Worm (Caenorhabditis elegans): ENCODE measurements around the gene F11C7.2.

DNA sequence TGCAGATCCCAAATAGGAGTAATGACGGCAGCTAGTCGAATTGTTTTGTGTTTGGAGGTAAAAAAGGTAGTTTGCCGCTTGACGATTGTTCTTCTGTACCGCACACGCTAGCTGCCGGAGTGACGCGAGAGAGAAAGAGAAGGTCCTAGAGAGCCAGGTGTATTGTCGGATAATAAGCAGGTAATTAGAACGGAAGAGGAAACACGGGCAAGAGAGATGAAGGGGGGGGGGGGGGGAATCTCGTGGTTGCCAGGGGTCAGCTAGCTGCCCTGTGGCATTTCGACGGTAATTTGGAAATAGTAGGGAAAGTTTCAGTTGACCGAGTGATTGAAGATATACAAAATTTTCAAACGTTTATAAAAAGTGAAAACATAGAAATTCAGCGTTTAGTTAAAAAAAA lies 17.3 kb downstream of the F11C7.2 start, which contains the start of gene crb-1:
- TF ChIP-seq nhr-10 (tag; optimal IDR thresholded peaks at IDR 0.05) (no peak), T26A8.4 (GFP tag; IDR thresholded peaks at IDR 0.05) (no peak), ceh-62 (tag; optimal IDR thresholded peaks at IDR 0.05) (no peak), unc-39 (tag; optimal IDR thresholded peaks at IDR 0.05) (no peak), ztf-11 (tag; optimal IDR thresholded peaks at IDR 0.05) (no peak), lsy-2 (tag; optimal IDR thresholded peaks at IDR 0.05) (no peak), R02D3.7 (tag; optimal IDR thresholded peaks at IDR 0.05) (no peak), unc-130 (GFP tag; optimal IDR thresholded peaks at IDR 0.05) (no peak), aly-2 (tag; optimal IDR thresholded peaks at IDR 0.05) (no peak)
